Fruit fly (Drosophila melanogaster) whole organism, larva: ENCODE data around the gene mRpL33.

Source experiments
- noc ChIP-seq: fragments of 200-800 bp; sonication (Bioruptor generic); optimal IDR thresholded peaks from 3 replicates; lab custom pipeline; 2019; ENCODE audit warnings: missing biosample characterization, mild to moderate bottlenecking, missing genetic modification characterization, moderate library complexity

The mRpL33 gene

dm6 chrX:4276900-4277299, 45.1 kb downstream of the mRpL33 start, which contains the start of gene CG15577:
Gene CG15577 (minus strand): TSS chrX:4277000.
- no peak for TF ChIP-seq noc (tag; lab: Kevin White, UChicago)

dm6 chrX:4273499-4273898, 48.5 kb downstream of the mRpL33 start:
- no peak for TF ChIP-seq noc (tag; lab: Kevin White, UChicago)
